Worm (Caenorhabditis elegans): Measurements from ENCODE around the gene dlg-1.

The dlg-1 gene

DNA sequence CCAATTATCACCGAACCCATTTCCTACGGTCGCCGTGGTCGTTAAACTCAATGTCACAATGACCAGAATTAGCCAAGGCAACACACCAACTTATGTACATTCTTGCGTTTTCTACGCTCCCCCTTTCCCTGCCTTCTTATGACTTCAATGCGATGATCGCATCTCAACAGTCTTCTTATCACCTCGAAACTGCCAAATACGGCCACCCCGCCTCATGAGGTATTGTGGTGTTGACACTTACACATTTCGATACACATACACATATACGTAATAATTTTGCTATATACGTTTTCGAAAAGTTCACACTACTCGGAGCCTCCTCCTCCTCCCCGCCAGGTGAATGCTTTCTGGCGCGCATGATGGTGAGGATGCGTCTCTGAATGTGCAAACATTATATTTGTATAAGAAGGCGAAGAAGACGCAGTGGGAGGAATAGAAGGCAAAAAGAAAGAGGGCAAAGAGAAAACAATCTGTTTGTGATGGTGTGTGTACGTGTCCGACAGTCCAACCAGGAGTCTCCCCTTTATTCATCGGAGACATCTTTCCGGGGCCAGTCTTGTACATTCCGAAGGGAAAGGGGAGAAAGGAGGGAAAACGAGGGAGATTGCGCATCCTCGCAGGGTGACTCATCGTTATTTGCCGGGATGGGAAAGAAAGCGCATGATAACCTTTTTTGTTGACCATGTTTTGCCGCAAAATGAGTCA lies 528 bp downstream of the dlg-1 start (continued):
- TF ChIP-seq snpc-3.4 (tag; optimal IDR thresholded peaks at IDR 0.05) (no peak), repo-1 (tag; optimal IDR thresholded peaks at IDR 0.05) (no peak)

DNA sequence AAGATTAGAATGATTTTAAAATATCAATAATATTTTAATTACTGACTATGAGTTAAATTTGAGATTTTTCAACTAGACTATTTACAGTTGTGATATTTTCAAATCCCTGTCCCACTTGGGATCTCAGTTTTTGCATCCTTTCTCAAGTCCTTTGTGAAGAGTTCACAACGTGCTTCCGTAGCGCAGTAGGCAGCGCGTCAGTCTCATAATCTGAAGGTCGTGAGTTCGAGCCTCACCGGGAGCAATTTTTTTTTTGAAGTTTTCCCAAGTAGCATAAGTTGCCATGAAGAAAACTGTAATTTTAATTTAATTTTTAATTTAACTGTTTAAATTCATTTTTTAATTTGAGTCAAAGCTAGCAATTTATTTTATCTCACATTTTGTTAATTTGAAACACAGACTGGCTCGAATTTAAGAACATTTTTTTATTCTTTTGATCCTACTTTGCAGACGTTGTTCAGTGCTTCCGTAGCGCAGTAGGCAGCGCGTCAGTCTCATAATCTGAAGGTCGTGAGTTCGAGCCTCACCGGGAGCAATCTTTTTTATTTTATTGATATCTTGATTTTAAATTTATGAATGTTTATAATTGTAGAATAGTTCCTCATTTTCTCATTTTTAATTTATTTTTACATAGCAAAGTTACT lies 5.9 kb downstream of the dlg-1 start:
- TF ChIP-seq let-607 (tag; optimal IDR thresholded peaks at IDR 0.05) (peak in 1 of 2 experiments; percentile 17), lag-1 (GFP tag; IDR thresholded peaks at IDR 0.05) (no peak), ztf-25 (GFP tag; IDR thresholded peaks at IDR 0.05) (0 out of 2 replicates have a peak, but pooled peaks have one; percentile 28), somi-1 (GFP tag; optimal IDR thresholded peaks at IDR 0.05) (no peak), akir-1 (GFP tag; optimal IDR thresholded peaks at IDR 0.05) (no peak), mcd-1 (GFP tag; IDR thresholded peaks at IDR 0.05) (no peak), rec-8 (tag; optimal IDR thresholded peaks at IDR 0.05) (peak in 1 of 2 experiments; percentile 13), dox-1 (GFP tag; IDR thresholded peaks at IDR 0.05) (peak; percentile 62), F33H1.4 (GFP tag; IDR thresholded peaks at IDR 0.05) (no peak), F37B4.10 (GFP tag; IDR thresholded peaks at IDR 0.05) (no peak), snpc-3.4 (tag; optimal IDR thresholded peaks at IDR 0.05) (peak; percentile 63), madf-10 (tag; optimal IDR thresholded peaks at IDR 0.05) (no peak), madf-3 (GFP tag; IDR thresholded peaks at IDR 0.05) (no peak), tbp1 (GFP tag; optimal IDR thresholded peaks at IDR 0.05) (peak; percentile 85), ccch-3 (GFP tag; optimal IDR thresholded peaks at IDR 0.05) (no peak), rpc-1 (optimal IDR thresholded peaks at IDR 0.05) (peak; percentile 77), rpc-1 (tag; optimal IDR thresholded peaks at IDR 0.05) (peak; percentile 87), ZK185.1 (tag; optimal IDR thresholded peaks at IDR 0.05; ENCODE audit: poor library complexity, severe bottlenecking) (peak; percentile 36), tlf-1 (GFP tag; optimal IDR thresholded peaks at IDR 0.05) (no peak), pha-4 (tag; optimal IDR thresholded peaks at IDR 0.05) (no peak), zim-3 (tag; optimal IDR thresholded peaks at IDR 0.05) (no peak), snpc-4 (GFP tag; optimal IDR thresholded peaks at IDR 0.05) (peak; percentile 15), snpc-4 (tag; optimal IDR thresholded peaks at IDR 0.05) (peak in 3 of 4 experiments; percentile 5 to 56 (median 6)), die-1 (tag; optimal IDR thresholded peaks at IDR 0.05) (peak; percentile 73), pbrm-1 (GFP tag; IDR thresholded peaks at IDR 0.05) (peak; percentile 53), unc-62 (GFP tag; optimal IDR thresholded peaks at IDR 0.05) (no peak), nhr-179 (tag; optimal IDR thresholded peaks at IDR 0.05) (no peak), B0035.1 (tag; optimal IDR thresholded peaks at IDR 0.05) (no peak), him-1 (tag; optimal IDR thresholded peaks at IDR 0.05) (peak; percentile 68), B0261.1 (tag; optimal IDR thresholded peaks at IDR 0.05) (peak; percentile 78), lin-54 (GFP tag; optimal IDR thresholded peaks at IDR 0.05) (peak; percentile 9), nhr-90 (tag; optimal IDR thresholded peaks at IDR 0.05) (peak; percentile 60), lin-26 (GFP tag; IDR thresholded peaks at IDR 0.05) (peak; percentile 83), F10E7.11 (tag; optimal IDR thresholded peaks at IDR 0.05) (no peak), hlh-26 (GFP tag; conservative IDR thresholded peaks at IDR 0.05) (no peak), Y56A3A.18 (GFP tag; IDR thresholded peaks at IDR 0.05) (0 out of 2 replicates have a peak, but pooled peaks have one; percentile 22), ztf-18 (tag; optimal IDR thresholded peaks at IDR 0.05) (peak; percentile 54), hmg-20 (GFP tag; IDR thresholded peaks at IDR 0.05) (no peak), hmg-1.2 (GFP tag; IDR thresholded peaks at IDR 0.05) (peak; percentile 41; the same call in 1 of the 2 replicates), D2030.7 (GFP tag; IDR thresholded peaks at IDR 0.05) (peak; percentile 73; the same call in 1 of the 2 replicates), lsy-27 (tag; optimal IDR thresholded peaks at IDR 0.05; ENCODE audit: borderline replicate concordance, insufficient read depth) (peak; percentile 45), lir-1 (GFP tag; conservative IDR thresholded peaks at IDR 0.05) (no peak), ztf-22 (GFP tag; optimal IDR thresholded peaks at IDR 0.05) (no peak)

All from whole organism, young adult.